Fruit fly (Drosophila melanogaster) whole organism, pupa: ENCODE data around the gene CG7550.

Source experiments
- CG10348 ChIP-seq: fragments of 200-800 bp; sonication (Bioruptor generic); IDR thresholded peaks from 2 replicates; pipeline ENCODE4 v1.3.6; 2022; ENCODE audit warnings: missing biosample characterization, missing genetic modification characterization
- CG12605 ChIP-seq: fragments of 200-800 bp; sonication (Bioruptor generic); IDR thresholded peaks from 2 replicates; pipeline ENCODE4 v1.3.6; 2022; ENCODE audit warnings: missing biosample characterization, missing genetic modification characterization
- CG13204 ChIP-seq: fragments of 200-800 bp; sonication (Bioruptor generic); optimal IDR thresholded peaks from 2 replicates; lab custom pipeline; 2018; ENCODE audit warnings: missing biosample characterization, mild to moderate bottlenecking, missing genetic modification characterization, moderate library complexity
- CG14655 ChIP-seq: fragments of 200-800 bp; sonication (Bioruptor generic); optimal IDR thresholded peaks from 3 replicates; lab custom pipeline; 2017; ENCODE audit warnings: mild to moderate bottlenecking, missing biosample characterization, missing genetic modification reagents, missing genetic modification characterization
- CG15710 ChIP-seq: fragments of 200-800 bp; sonication (Bioruptor generic); optimal IDR thresholded peaks from 2 replicates; lab custom pipeline; 2018; ENCODE audit warnings: missing biosample characterization, mild to moderate bottlenecking, missing genetic modification characterization, moderate library complexity
- CG17806 ChIP-seq: fragments of 200-800 bp; sonication (Bioruptor generic); optimal IDR thresholded peaks from 2 replicates; lab custom pipeline; 2018; ENCODE audit warnings: missing biosample characterization, mild to moderate bottlenecking, missing genetic modification characterization, moderate library complexity
- CG32121 ChIP-seq: fragments of 200-800 bp; sonication (Bioruptor generic); IDR thresholded peaks from 2 replicates; pipeline ENCODE4 v1.3.6; 2022; ENCODE audit warnings: missing biosample characterization, missing genetic modification characterization
- CG34367 ChIP-seq: fragments of 200-800 bp; sonication (Bioruptor generic); optimal IDR thresholded peaks from 2 replicates; lab custom pipeline; 2018; ENCODE audit warnings: missing biosample characterization, mild to moderate bottlenecking, missing genetic modification characterization
- CG4496 ChIP-seq: fragments of 200-800 bp; sonication (Bioruptor generic); IDR thresholded peaks from 3 replicates; pipeline ENCODE4 v1.3.6; 2022; ENCODE audit warnings: missing biosample characterization, missing genetic modification characterization
- CG8159 ChIP-seq: fragments of 200-800 bp; sonication (Bioruptor generic); optimal IDR thresholded peaks from 3 replicates; lab custom pipeline; 2018; ENCODE audit warnings: missing biosample characterization, mild to moderate bottlenecking, missing genetic modification characterization, moderate library complexity
- CG8301 ChIP-seq: fragments of 200-800 bp; sonication (Bioruptor generic); optimal IDR thresholded peaks from 2 replicates; lab custom pipeline; 2018; ENCODE audit warnings: missing biosample characterization, mild to moderate bottlenecking, missing genetic modification characterization
- CG9948 ChIP-seq: fragments of 200-800 bp; sonication (Bioruptor generic); optimal IDR thresholded peaks from 2 replicates; lab custom pipeline; 2018; ENCODE audit warnings: missing biosample characterization, mild to moderate bottlenecking, missing genetic modification characterization, moderate library complexity
- D1 ChIP-seq: fragments of 200-800 bp; sonication (Bioruptor generic); optimal IDR thresholded peaks from 2 replicates; lab custom pipeline; 2018; ENCODE audit warnings: missing biosample characterization, mild to moderate bottlenecking, missing genetic modification characterization, moderate library complexity
- EcR ChIP-seq: fragments of 200-800 bp; sonication (Bioruptor generic); optimal IDR thresholded peaks from 3 replicates; lab custom pipeline; 2019; ENCODE audit warnings: missing biosample characterization, missing genetic modification characterization, mild to moderate bottlenecking, moderate library complexity, missing genetic modification reagents
- Ets98B ChIP-seq: fragments of 200-800 bp; sonication (Bioruptor generic); IDR thresholded peaks from 2 replicates; pipeline ENCODE4 v1.3.6; 2022; ENCODE audit warnings: missing biosample characterization, missing genetic modification characterization
- Pif1A ChIP-seq: fragments of 200-800 bp; sonication (Bioruptor generic); optimal IDR thresholded peaks from 3 replicates; lab custom pipeline; 2016; ENCODE audit warnings: missing biosample characterization, missing genetic modification characterization
- Pif1B ChIP-seq: fragments of 200-800 bp; sonication (Bioruptor generic); optimal IDR thresholded peaks from 3 replicates; lab custom pipeline; 2016; ENCODE audit warnings: missing biosample characterization, missing genetic modification characterization
- Snoo ChIP-seq: fragments of 200-800 bp; sonication (Bioruptor generic); optimal IDR thresholded peaks from 3 replicates; lab custom pipeline; 2017; ENCODE audit warnings: missing biosample characterization, mild to moderate bottlenecking, missing genetic modification characterization, inconsistent platforms
- fd96Ca ChIP-seq: fragments of 200-800 bp; sonication (Bioruptor generic); IDR thresholded peaks from 3 replicates; pipeline ENCODE4 v1.3.6; 2022; ENCODE audit warnings: missing biosample characterization, missing genetic modification characterization
- gl ChIP-seq: fragments of 200-800 bp; sonication (Bioruptor generic); optimal IDR thresholded peaks from 2 replicates; lab custom pipeline; 2018; ENCODE audit warnings: missing biosample characterization, mild to moderate bottlenecking, missing genetic modification characterization
- rn ChIP-seq: fragments of 200-800 bp; sonication (Bioruptor generic); IDR thresholded peaks from 2 replicates; pipeline ENCODE4 v1.3.6; 2022; ENCODE audit warnings: missing biosample characterization, missing genetic modification characterization

The CG7550 gene

DNA sequence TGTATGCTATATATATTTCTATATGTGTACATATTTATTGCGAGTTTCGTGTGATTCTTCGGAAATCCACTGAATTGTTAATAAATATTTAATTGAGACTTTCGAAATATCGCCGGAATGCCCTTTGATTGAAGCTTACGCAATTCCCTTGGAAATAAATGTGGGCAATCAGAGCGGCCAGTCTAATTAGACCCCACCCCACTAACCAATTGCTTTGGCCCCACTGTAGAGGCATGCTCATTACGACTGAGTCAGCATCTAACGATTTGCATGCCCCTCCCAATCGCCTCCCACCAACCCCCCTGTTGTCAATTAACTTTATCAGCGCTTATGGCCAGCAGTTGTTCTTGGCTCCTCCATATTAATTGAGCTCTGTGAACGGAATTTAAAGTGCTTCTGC lies 7.5 kb downstream of the CG7550 start:
- TF ChIP-seq Snoo (tag; lab: Kevin White, UChicago): no peak
- TF ChIP-seq CG10348 (GFP tag; lab: Robert Waterston, UW): no peak
- 0 out of 2 replicates have a peak, but pooled peaks have one; percentile 16 for TF ChIP-seq CG32121 (GFP tag; lab: Robert Waterston, UW)

DNA sequence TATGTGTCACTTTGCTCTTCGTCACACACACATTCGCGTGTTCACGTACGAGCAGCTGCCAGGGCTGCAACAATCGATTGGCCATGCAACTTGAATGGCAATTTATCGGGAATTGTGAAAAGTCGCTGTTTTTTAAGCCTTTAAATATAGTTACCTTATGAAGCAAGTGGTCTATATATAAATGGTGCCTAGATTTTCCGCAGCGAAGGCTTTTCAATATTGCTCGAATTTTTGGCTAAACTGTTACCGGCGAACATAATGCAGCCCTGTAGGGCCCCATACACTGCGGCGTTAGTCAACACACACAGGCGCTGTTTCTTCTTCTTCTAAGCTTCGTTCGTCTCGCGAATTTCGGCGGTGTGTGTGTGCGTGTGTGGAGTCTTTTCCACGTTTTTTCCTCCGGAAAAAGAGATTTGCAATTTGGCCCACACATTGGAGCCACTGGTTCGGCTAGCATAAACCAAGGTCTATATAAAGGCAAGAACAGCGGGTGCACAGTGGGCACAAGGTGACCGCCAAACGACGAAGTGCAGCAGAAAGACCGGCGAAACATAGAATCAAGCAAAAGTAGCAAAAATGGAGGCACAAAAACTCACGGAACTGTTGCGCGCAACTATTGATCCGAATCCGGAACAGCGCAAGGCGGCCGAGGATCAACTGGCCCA lies 8.3 kb downstream of the CG7550 start, which contains the start of the genes Arp3 and msk:
TSS of gene Arp3 (minus strand) at position 39 of the 665 bp plus-strand sequence.
TSS of gene msk (plus strand) at position 316 of the 665 bp plus-strand sequence.
- no peak for TF ChIP-seq CG10348 (GFP tag; lab: Robert Waterston, UW)
- peak; percentile 52 for TF ChIP-seq CG17806
- peak; percentile 65; the same call in 1 of the 3 replicates for TF ChIP-seq fd96Ca (GFP tag; lab: Robert Waterston, UW)
- no peak for TF ChIP-seq EcR (GFP tag; lab: Kevin White, UChicago)
- peak; percentile 64 for TF ChIP-seq CG4496 (GFP tag; lab: Robert Waterston, UW)
- TF ChIP-seq CG8301 (tag; lab: Kevin White, UChicago): no peak
- no peak for TF ChIP-seq CG14655 (GFP tag; lab: Kevin White, UChicago)
- no peak for TF ChIP-seq Pif1A (GFP tag; lab: Kevin White, UChicago)
- TF ChIP-seq CG8159 (tag; lab: Kevin White, UChicago): no peak
- TF ChIP-seq CG12605: no peak; the same call in 1 of the 2 replicates
- TF ChIP-seq CG34367 (tag; lab: Kevin White, UChicago): peak; percentile 35
- peak; percentile 68 for TF ChIP-seq Ets98B (GFP tag; lab: Robert Waterston, UW)
- peak; percentile 70 for TF ChIP-seq CG15710 (tag; lab: Kevin White, UChicago)
- no peak for TF ChIP-seq Pif1B (GFP tag; lab: Kevin White, UChicago)
- TF ChIP-seq CG13204: no peak
- peak; percentile 47 for TF ChIP-seq CG9948 (tag; lab: Kevin White, UChicago)
- no peak for TF ChIP-seq D1 (tag; lab: Kevin White, UChicago)
- TF ChIP-seq Snoo (tag; lab: Kevin White, UChicago): peak; percentile 70
- TF ChIP-seq rn (GFP tag; lab: Robert Waterston, UW): peak; percentile 56
- peak; percentile 37; the same call in 1 of the 2 replicates for TF ChIP-seq CG32121 (GFP tag; lab: Robert Waterston, UW)
- peak; percentile 26 for TF ChIP-seq gl (tag; lab: Kevin White, UChicago)

DNA sequence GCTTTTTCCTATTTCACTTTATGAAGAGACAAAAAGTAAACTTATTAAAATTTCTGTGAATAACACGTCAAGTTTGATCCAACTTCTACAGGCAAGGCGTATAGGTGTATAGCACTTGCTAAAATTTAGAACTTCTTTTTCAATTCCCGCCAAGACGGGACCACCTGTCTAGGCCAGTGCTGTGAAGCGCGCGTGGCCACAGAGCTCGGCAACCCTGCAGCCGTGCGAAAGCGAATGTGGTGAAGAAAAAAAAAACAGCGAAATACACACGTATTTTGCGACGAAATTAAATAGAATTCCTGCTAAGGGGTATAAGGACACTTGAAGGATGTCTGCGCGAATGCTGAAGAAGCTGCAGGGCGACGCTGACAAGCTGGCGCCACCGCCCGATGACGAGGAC lies 14.2 kb downstream of the CG7550 start, which contains the start of gene Nulp1:
TSS of gene Nulp1 (plus strand) at position 198 of the 400 bp plus-strand sequence.
- TF ChIP-seq CG32121 (GFP tag; lab: Robert Waterston, UW) (peak; percentile 20; the same call in 1 of the 2 replicates), CG4496 (GFP tag; lab: Robert Waterston, UW) (peak; percentile 74; the same call in 2 of the 3 replicates), Ets98B (GFP tag; lab: Robert Waterston, UW) (peak; percentile 40), CG10348 (GFP tag; lab: Robert Waterston, UW) (no peak), rn (GFP tag; lab: Robert Waterston, UW) (peak; percentile 44; the same call in 1 of the 2 replicates), Snoo (tag; lab: Kevin White, UChicago) (peak; percentile 40)

DNA sequence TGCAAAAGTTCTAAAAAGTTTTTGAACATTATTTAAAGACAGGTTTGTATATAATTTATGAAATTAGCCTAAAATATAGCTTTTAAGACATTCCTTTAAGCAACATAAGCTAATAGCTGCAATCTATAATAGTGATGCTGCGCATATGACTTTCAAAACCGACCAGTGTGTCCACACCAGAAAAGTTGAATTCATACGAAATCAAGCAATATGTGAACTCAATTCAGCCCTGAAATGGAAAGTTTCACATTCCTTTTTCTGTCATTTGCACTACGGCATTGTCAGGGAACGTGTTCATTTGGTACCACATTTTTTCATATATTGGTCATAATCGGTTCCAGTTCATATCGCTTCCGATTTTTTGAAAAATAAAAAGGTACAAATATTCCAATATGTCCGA lies 15.4 kb downstream of the CG7550 start, which contains the start of gene fan:
TSS of gene fan (plus strand) at position 247 of the 400 bp plus-strand sequence.
- no peak for TF ChIP-seq EcR (GFP tag; lab: Kevin White, UChicago)
- TF ChIP-seq CG8159 (tag; lab: Kevin White, UChicago): no peak
- TF ChIP-seq CG4496 (GFP tag; lab: Robert Waterston, UW): no peak
- no peak for TF ChIP-seq CG14655 (GFP tag; lab: Kevin White, UChicago)
- TF ChIP-seq Pif1B (GFP tag; lab: Kevin White, UChicago): no peak
- TF ChIP-seq gl (tag; lab: Kevin White, UChicago): no peak
- TF ChIP-seq CG12605: no peak
- TF ChIP-seq CG15710 (tag; lab: Kevin White, UChicago): no peak
- TF ChIP-seq CG10348 (GFP tag; lab: Robert Waterston, UW): no peak
- no peak for TF ChIP-seq fd96Ca (GFP tag; lab: Robert Waterston, UW)
- no peak for TF ChIP-seq CG9948 (tag; lab: Kevin White, UChicago)
- no peak for TF ChIP-seq Ets98B (GFP tag; lab: Robert Waterston, UW)
- TF ChIP-seq CG32121 (GFP tag; lab: Robert Waterston, UW): no peak
- TF ChIP-seq CG34367 (tag; lab: Kevin White, UChicago): no peak
- no peak for TF ChIP-seq D1 (tag; lab: Kevin White, UChicago)
- TF ChIP-seq Pif1A (GFP tag; lab: Kevin White, UChicago): no peak
- no peak for TF ChIP-seq CG13204
- no peak for TF ChIP-seq Snoo (tag; lab: Kevin White, UChicago)
- TF ChIP-seq CG17806: no peak
- TF ChIP-seq CG8301 (tag; lab: Kevin White, UChicago): no peak

DNA sequence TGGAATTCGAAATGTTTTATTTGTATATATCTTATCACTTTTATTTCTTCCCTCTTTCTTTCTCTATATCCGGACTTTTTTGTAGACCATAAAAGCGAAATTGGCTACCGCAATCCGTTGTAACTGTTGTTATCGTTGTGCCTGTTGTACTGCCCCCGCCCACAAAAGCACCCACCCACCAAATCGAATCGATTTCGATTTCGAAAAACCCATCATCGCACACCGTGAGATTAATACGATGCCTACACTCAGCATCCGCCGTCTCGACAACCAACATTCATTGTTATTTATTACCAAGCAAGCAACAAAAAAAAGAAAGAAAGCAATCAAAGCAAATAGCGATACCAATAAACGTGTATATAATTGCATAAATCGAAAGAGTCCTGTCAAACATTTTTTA lies 16.1 kb downstream of the CG7550 start:
- TF ChIP-seq Pif1B (GFP tag; lab: Kevin White, UChicago): no peak
- TF ChIP-seq CG8159 (tag; lab: Kevin White, UChicago): no peak
- no peak for TF ChIP-seq CG13204
- no peak for TF ChIP-seq CG14655 (GFP tag; lab: Kevin White, UChicago)
- TF ChIP-seq CG17806: no peak
- no peak for TF ChIP-seq gl (tag; lab: Kevin White, UChicago)
- TF ChIP-seq CG8301 (tag; lab: Kevin White, UChicago): no peak
- no peak for TF ChIP-seq CG34367 (tag; lab: Kevin White, UChicago)
- no peak for TF ChIP-seq CG12605
- no peak for TF ChIP-seq CG4496 (GFP tag; lab: Robert Waterston, UW)
- TF ChIP-seq CG32121 (GFP tag; lab: Robert Waterston, UW): no peak
- no peak for TF ChIP-seq CG10348 (GFP tag; lab: Robert Waterston, UW)
- TF ChIP-seq rn (GFP tag; lab: Robert Waterston, UW): no peak
- TF ChIP-seq fd96Ca (GFP tag; lab: Robert Waterston, UW): no peak
- no peak for TF ChIP-seq Pif1A (GFP tag; lab: Kevin White, UChicago)
